Worm (Caenorhabditis elegans) whole organism, young adult: ENCODE results near the gene Y97E10AR.8.
A peak's percentile ranks its signal among the peaks of the same experiment; 100 is the strongest.

Experiments
- B0019.2 ChIP-seq: fragments of 200-800 bp; sonication (Bioruptor generic); conservative IDR thresholded peaks from 2 replicates; pipeline ENCODE4 v1.3.6; 2022; ENCODE audit warnings: missing genetic modification reagents, missing genetic modification characterization, missing compliant biosample characterization
- B0261.1 ChIP-seq: sonication (generic microtip); optimal IDR thresholded peaks from 2 replicates; lab custom pipeline; 2016; ENCODE audit warnings: mild to moderate bottlenecking, missing genetic modification characterization, moderate library complexity, missing compliant biosample characterization
- C17E4.6 ChIP-seq: fragments of 200-800 bp; sonication (Bioruptor generic); IDR thresholded peaks from 2 replicates; pipeline ENCODE4 v1.3.6; 2022; ENCODE audit warnings: missing genetic modification reagents, missing genetic modification characterization, missing compliant biosample characterization
- F22D6.2 ChIP-seq: sonication (generic microtip); optimal IDR thresholded peaks from 2 replicates; lab custom pipeline; 2016; ENCODE audit warnings: mild to moderate bottlenecking, missing genetic modification characterization, missing compliant biosample characterization
- F23B12.7 ChIP-seq: sonication (generic microtip); optimal IDR thresholded peaks from 2 replicates; lab custom pipeline; 2017; ENCODE audit warnings: missing genetic modification characterization, mild to moderate bottlenecking, missing compliant biosample characterization, antibody characterized with exemption, moderate library complexity; ENCODE audit not compliant: insufficient read depth
- F39B2.1 ChIP-seq: fragments of 200-800 bp; sonication (Bioruptor generic); IDR thresholded peaks from 2 replicates; pipeline ENCODE4 v1.3.6; 2022; ENCODE audit warnings: missing genetic modification reagents, missing genetic modification characterization, missing compliant biosample characterization
- Y56A3A.18 ChIP-seq: fragments of 200-800 bp; sonication (Bioruptor generic); IDR thresholded peaks from 2 replicates; pipeline ENCODE4 v1.3.6; 2022; ENCODE audit warnings: missing genetic modification reagents, missing genetic modification characterization, missing compliant biosample characterization
- atf-7 ChIP-seq: sonication (generic microtip); optimal IDR thresholded peaks from 2 replicates; lab custom pipeline; 2017; ENCODE audit warnings: mild to moderate bottlenecking, missing genetic modification characterization, missing compliant biosample characterization
- athp-1 ChIP-seq: sonication (generic microtip); optimal IDR thresholded peaks from 2 replicates; lab custom pipeline; 2017; ENCODE audit warnings: mild to moderate bottlenecking, missing genetic modification characterization, missing compliant biosample characterization
- attf-3 ChIP-seq: fragments of 200-800 bp; sonication (Bioruptor generic); conservative IDR thresholded peaks from 2 replicates; pipeline ENCODE4 v1.3.6; 2022; ENCODE audit warnings: missing genetic modification reagents, missing genetic modification characterization, missing compliant biosample characterization
- attf-5 ChIP-seq: fragments of 200-800 bp; sonication (Bioruptor generic); optimal IDR thresholded peaks from 2 replicates; lab custom pipeline; 2018; ENCODE audit warnings: mild to moderate bottlenecking, missing genetic modification characterization, missing compliant biosample characterization
- bed-2 ChIP-seq: fragments of 200-800 bp; sonication (Bioruptor generic); IDR thresholded peaks from 2 replicates; pipeline ENCODE4 v1.3.6; 2022; ENCODE audit warnings: missing genetic modification reagents, missing genetic modification characterization, missing compliant biosample characterization
- ccch-3 ChIP-seq: fragments of 200-800 bp; sonication (Bioruptor generic); optimal IDR thresholded peaks from 2 replicates; lab custom pipeline; 2018; ENCODE audit warnings: mild to moderate bottlenecking, missing genetic modification characterization, missing compliant biosample characterization
- cebp-1 ChIP-seq, 2 experiments: fragments of 200-800 bp in 1 of 2; sonication (Bioruptor generic) in 1 of 2; sonication (generic microtip) in 1 of 2; IDR thresholded peaks in 1 of 2; optimal IDR thresholded peaks in 1 of 2; 2 replicates each; pipeline versions ENCODE4 v1.3.6 to Lab custom; 2017 to 2022; ENCODE audit warnings: missing compliant biosample characterization in 2 of 2, missing genetic modification characterization in 2 of 2, mild to moderate bottlenecking in 1 of 2, missing genetic modification reagents in 1 of 2, moderate library complexity in 1 of 2
- ceh-27 ChIP-seq: fragments of 200-800 bp; sonication (Bioruptor generic); optimal IDR thresholded peaks from 2 replicates; lab custom pipeline; 2018; ENCODE audit warnings: mild to moderate bottlenecking, missing genetic modification characterization, moderate library complexity, missing compliant biosample characterization
- ceh-58 ChIP-seq: fragments of 200-800 bp; sonication (Bioruptor generic); IDR thresholded peaks from 2 replicates; pipeline ENCODE4 v1.3.6; 2022; ENCODE audit warnings: missing genetic modification characterization, missing compliant biosample characterization
- ceh-79 ChIP-seq: sonication (generic microtip); optimal IDR thresholded peaks from 2 replicates; lab custom pipeline; 2017; ENCODE audit warnings: mild to moderate bottlenecking, missing genetic modification characterization, missing compliant biosample characterization
- ceh-91 ChIP-seq: fragments of 200-800 bp; sonication (Bioruptor generic); IDR thresholded peaks from 2 replicates; pipeline ENCODE4 v1.3.6; 2022; ENCODE audit warnings: missing genetic modification reagents, missing genetic modification characterization, missing compliant biosample characterization
- chd-7 ChIP-seq: sonication (generic microtip); optimal IDR thresholded peaks from 2 replicates; lab custom pipeline; 2016; ENCODE audit warnings: mild to moderate bottlenecking, missing genetic modification characterization, moderate library complexity, missing compliant biosample characterization
- egl-44 ChIP-seq: fragments of 200-800 bp; sonication (Bioruptor generic); IDR thresholded peaks from 2 replicates; pipeline ENCODE4 v1.3.6; 2022; ENCODE audit warnings: missing genetic modification reagents, missing genetic modification characterization, missing compliant biosample characterization
- egrh-3 ChIP-seq: fragments of 200-800 bp; sonication (Bioruptor generic); IDR thresholded peaks from 2 replicates; pipeline ENCODE4 v1.3.6; 2022; ENCODE audit warnings: missing genetic modification reagents, missing genetic modification characterization, missing compliant biosample characterization
- ets-4 ChIP-seq: fragments of 200-800 bp; sonication (Bioruptor generic); optimal IDR thresholded peaks from 2 replicates; lab custom pipeline; 2018; ENCODE audit warnings: mild to moderate bottlenecking, missing genetic modification characterization, missing compliant biosample characterization
- fkh-3 ChIP-seq: sonication (generic microtip); optimal IDR thresholded peaks from 2 replicates; lab custom pipeline; 2016; ENCODE audit warnings: mild to moderate bottlenecking, missing genetic modification characterization, missing compliant biosample characterization
- hmg-1.2 ChIP-seq: fragments of 200-800 bp; sonication (Bioruptor generic); IDR thresholded peaks from 2 replicates; pipeline ENCODE4 v1.3.6; 2022; ENCODE audit warnings: missing genetic modification reagents, missing genetic modification characterization, missing compliant biosample characterization
- let-526 ChIP-seq: fragments of 200-800 bp; sonication (Bioruptor generic); IDR thresholded peaks from 2 replicates; pipeline ENCODE4 v1.3.6; 2022; ENCODE audit warnings: missing genetic modification reagents, missing genetic modification characterization, missing compliant biosample characterization
- let-607 ChIP-seq, 2 experiments: fragments of 200-800 bp in 1 of 2; sonication (Bioruptor generic) in 1 of 2; sonication (generic microtip) in 1 of 2; optimal IDR thresholded peaks; 2 replicates each; lab custom pipeline; 2016 to 2018; ENCODE audit warnings: mild to moderate bottlenecking in 2 of 2, missing compliant biosample characterization in 2 of 2, missing genetic modification characterization in 2 of 2, moderate library complexity in 2 of 2, missing genotype in 1 of 2
- lin-26 ChIP-seq: fragments of 200-800 bp; sonication (Bioruptor generic); IDR thresholded peaks from 2 replicates; pipeline ENCODE4 v1.3.6; 2022; ENCODE audit warnings: missing genetic modification reagents, missing genetic modification characterization, missing compliant biosample characterization
- lin-35 ChIP-seq, 3 experiments: fragments of 150-350 bp in 2 of 3; sonication (generic microtip) in 1 of 3; optimal IDR thresholded peaks; 2 replicates each; lab custom pipeline; 2014 to 2018; ENCODE audit warnings: missing biosample characterization in 3 of 3, missing genetic modification characterization in 3 of 3, missing genetic modification reagents in 3 of 3
- lin-54 ChIP-seq: fragments of 200-800 bp; sonication (Bioruptor generic); optimal IDR thresholded peaks from 2 replicates; lab custom pipeline; 2018; ENCODE audit warnings: mild to moderate bottlenecking, missing genetic modification characterization, missing compliant biosample characterization
- madf-3 ChIP-seq: fragments of 200-800 bp; sonication (Bioruptor generic); IDR thresholded peaks from 2 replicates; pipeline ENCODE4 v1.3.6; 2022; ENCODE audit warnings: missing genetic modification reagents, missing genetic modification characterization, missing compliant biosample characterization
- nfyb-1 ChIP-seq: fragments of 200-800 bp; sonication (Bioruptor generic); IDR thresholded peaks from 2 replicates; pipeline ENCODE4 v1.3.6; 2022; ENCODE audit warnings: missing genetic modification reagents, missing genetic modification characterization, missing compliant biosample characterization
- nhr-90 ChIP-seq: sonication (generic microtip); optimal IDR thresholded peaks from 2 replicates; lab custom pipeline; 2016; ENCODE audit warnings: missing genotype, mild to moderate bottlenecking, missing genetic modification characterization, missing compliant biosample characterization
- pbrm-1 ChIP-seq: fragments of 200-800 bp; sonication (Bioruptor generic); IDR thresholded peaks from 2 replicates; pipeline ENCODE4 v1.3.6; 2022; ENCODE audit warnings: missing genetic modification reagents, missing genetic modification characterization, missing compliant biosample characterization
- pha-4 ChIP-seq: fragments of 150-350 bp; sonication (generic microtip); optimal IDR thresholded peaks from 2 replicates; lab custom pipeline; 2014; ENCODE audit warnings: missing biosample characterization, missing genetic modification reagents, missing genetic modification characterization
- rcor-1 ChIP-seq: fragments of 200-800 bp; sonication (Bioruptor generic); IDR thresholded peaks from 2 replicates; pipeline ENCODE4 v1.3.6; 2022; ENCODE audit warnings: missing genetic modification reagents, missing genetic modification characterization, missing compliant biosample characterization
- somi-1 ChIP-seq: fragments of 200-800 bp; sonication (Bioruptor generic); optimal IDR thresholded peaks from 2 replicates; lab custom pipeline; 2018; ENCODE audit warnings: mild to moderate bottlenecking, missing genetic modification characterization, missing compliant biosample characterization
- tbx-9 ChIP-seq: sonication (generic microtip); optimal IDR thresholded peaks from 2 replicates; lab custom pipeline; 2016; ENCODE audit warnings: borderline replicate concordance, missing genetic modification characterization, inconsistent platforms, missing compliant biosample characterization
- tlf-1 ChIP-seq: fragments of 200-800 bp; sonication (Bioruptor generic); optimal IDR thresholded peaks from 2 replicates; lab custom pipeline; 2018; ENCODE audit warnings: mild to moderate bottlenecking, missing genetic modification characterization, missing compliant biosample characterization
- xnd-1 ChIP-seq: sonication (generic microtip); optimal IDR thresholded peaks from 2 replicates; lab custom pipeline; 2016; ENCODE audit warnings: missing genotype, missing genetic modification reagents, missing genetic modification characterization, missing compliant biosample characterization
- ztf-18 ChIP-seq: sonication (generic microtip); optimal IDR thresholded peaks from 2 replicates; lab custom pipeline; 2016; ENCODE audit warnings: missing genotype, mild to moderate bottlenecking, missing genetic modification characterization, missing compliant biosample characterization
- ztf-25 ChIP-seq: fragments of 200-800 bp; sonication (Bioruptor generic); IDR thresholded peaks from 2 replicates; pipeline ENCODE4 v1.3.6; 2022; ENCODE audit warnings: missing genetic modification reagents, missing genetic modification characterization, missing compliant biosample characterization

Y97E10AR.8 gene

ce11 chrV:7994570-7994969, 10.5 kb upstream of the Y97E10AR.8 start, which contains the start of gene ceh-76 (continued):
- TF ChIP-seq F23B12.7, result no peak
- TF ChIP-seq attf-3, result no peak

ce11 chrV:7995165-7995564, 9.9 kb upstream of the Y97E10AR.8 start:
- TF ChIP-seq tbx-9 (tag; lab: Kevin White, UChicago), result no peak

ce11 chrV:7995878-7996277, 9.2 kb upstream of the Y97E10AR.8 start, which contains the start of gene Y97E10AR.2:
Y97E10AR.2 (plus strand) TSS chrV:7996178.
- TF ChIP-seq ceh-58 (GFP tag; lab: Robert Waterston, UW), result no peak
- TF ChIP-seq ztf-25, result no peak
- TF ChIP-seq F22D6.2 (tag; lab: Kevin White, UChicago), result no peak
- no peak for TF ChIP-seq lin-26 (GFP tag; lab: Robert Waterston, UW)
- TF ChIP-seq athp-1 (tag; lab: Kevin White, UChicago), result no peak
- TF ChIP-seq bed-2 (GFP tag; lab: Robert Waterston, UW), result no peak
- no peak for TF ChIP-seq ceh-79
- TF ChIP-seq ccch-3 (GFP tag; lab: Kevin White, UChicago), result no peak
- TF ChIP-seq xnd-1 (tag; lab: Kevin White, UChicago), result no peak
- TF ChIP-seq egl-44 (GFP tag; lab: Robert Waterston, UW), result no peak
- TF ChIP-seq fkh-3, result no peak
- no peak for TF ChIP-seq lin-54 (GFP tag; lab: Kevin White, UChicago)
- no peak for TF ChIP-seq C17E4.6 (GFP tag; lab: Robert Waterston, UW)
- TF ChIP-seq chd-7 (tag; lab: Kevin White, UChicago), result no peak
- TF ChIP-seq pha-4 (tag; lab: Kevin White, UChicago), result no peak
- no peak for TF ChIP-seq atf-7 (tag; lab: Kevin White, UChicago)

DNA sequence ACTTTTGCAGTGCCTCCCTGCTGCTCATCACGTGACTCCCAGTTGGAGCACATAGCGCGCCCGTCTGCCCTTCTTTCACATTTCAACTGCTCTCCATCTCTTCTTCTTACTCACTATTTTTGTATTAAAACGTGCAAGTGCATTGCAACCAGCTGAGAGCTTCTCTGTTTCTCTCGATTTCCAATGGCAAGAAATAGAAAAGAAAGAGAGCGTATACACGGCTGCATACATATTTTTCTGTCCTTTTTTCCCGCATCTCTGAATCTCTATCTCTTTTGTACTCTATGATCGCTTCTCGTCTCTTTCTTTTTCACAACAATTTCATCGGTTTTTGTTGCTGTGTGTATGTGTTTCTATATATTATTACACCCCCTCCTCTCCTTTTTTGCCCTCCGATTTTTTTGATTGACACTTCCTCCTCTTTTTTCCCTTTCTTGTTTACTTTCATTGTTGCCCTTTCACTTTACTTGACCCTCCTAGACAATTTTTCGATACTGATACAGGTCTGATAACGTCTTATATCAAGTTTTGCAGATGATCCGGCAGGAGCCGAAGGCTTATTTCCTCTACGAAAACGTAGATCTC, 4.1 kb upstream of the Y97E10AR.8 start, which contains the start of gene Y97E10AR.1:
Y97E10AR.1 (plus strand) TSS at position 535 of the 585 bp plus-strand sequence.
- TF ChIP-seq attf-5 (peak; percentile 85), let-526 (GFP tag; lab: Robert Waterston, UW) (0 out of 2 replicates have a peak, but pooled peaks have one; percentile 12), madf-3 (GFP tag; lab: Robert Waterston, UW) (0 out of 2 replicates have a peak, but pooled peaks have one; percentile 30), Y56A3A.18 (GFP tag; lab: Robert Waterston, UW) (0 out of 2 replicates have a peak, but pooled peaks have one; percentile 68), athp-1 (tag; lab: Kevin White, UChicago) (no peak), ztf-18 (tag; lab: Kevin White, UChicago) (peak; percentile 49), lin-35 (GFP tag; optimal IDR thresholded peaks at IDR 0.05; lab: Kevin White, UChicago) (peak in 1 of 3 experiments; percentile 80), pha-4 (tag; lab: Kevin White, UChicago) (peak; percentile 58), pbrm-1 (GFP tag; lab: Robert Waterston, UW) (peak; percentile 57), F22D6.2 (tag; lab: Kevin White, UChicago) (no peak), C17E4.6 (GFP tag; lab: Robert Waterston, UW) (no peak), nhr-90 (peak; percentile 58), B0019.2 (GFP tag; lab: Robert Waterston, UW) (no peak), atf-7 (tag; lab: Kevin White, UChicago) (peak; percentile 85), let-607 (tag; optimal IDR thresholded peaks at IDR 0.05; lab: Kevin White, UChicago) (peak; percentile 62 to 68), hmg-1.2 (GFP tag; lab: Robert Waterston, UW) (peak; percentile 77), nfyb-1 (GFP tag; lab: Robert Waterston, UW) (peak; percentile 49; the same call in 1 of the 2 replicates), egrh-3 (GFP tag; lab: Robert Waterston, UW) (peak; percentile 8; the same call in 1 of the 2 replicates), F23B12.7 (peak; percentile 42), F39B2.1 (GFP tag; lab: Robert Waterston, UW) (no peak), tlf-1 (peak; percentile 35), rcor-1 (GFP tag; lab: Robert Waterston, UW) (0 out of 2 replicates have a peak, but pooled peaks have one; percentile 21), B0261.1 (tag; lab: Kevin White, UChicago) (no peak), ceh-27 (GFP tag; lab: Kevin White, UChicago) (peak; percentile 27), ets-4 (peak; percentile 52), cebp-1 (GFP tag; IDR thresholded peaks at IDR 0.05; lab: Robert Waterston, UW) (no peak), cebp-1 (tag; optimal IDR thresholded peaks at IDR 0.05; lab: Kevin White, UChicago) (peak; percentile 88), ceh-91 (no peak), somi-1 (GFP tag; lab: Kevin White, UChicago) (no peak)
